Fruit fly (Drosophila melanogaster) whole organism, embryonic: ENCODE results near the gene CG10467.

Experiments used
- Adf1 ChIP-seq: fragments of 200-800 bp; sonication (Bioruptor generic); IDR thresholded peaks from 2 replicates; pipeline ENCODE4 v1.3.6; 2022; ENCODE audit warnings: missing biosample characterization, missing genetic modification characterization
- Bdp1 ChIP-seq: fragments of 200-800 bp; sonication (Bioruptor generic); optimal IDR thresholded peaks from 3 replicates; lab custom pipeline; 2016; ENCODE audit warnings: missing biosample characterization, missing genetic modification characterization
- Bgb ChIP-seq: fragments of 200-800 bp; sonication (Bioruptor generic); IDR thresholded peaks from 2 replicates; pipeline ENCODE4 v1.3.6; 2022; ENCODE audit warnings: missing biosample characterization, missing genetic modification characterization; ENCODE audit not compliant: partially characterized antibody
- CG10654 ChIP-seq: fragments of 200-800 bp; sonication (Bioruptor generic); optimal IDR thresholded peaks from 2 replicates; lab custom pipeline; 2016; ENCODE audit warnings: missing biosample characterization, missing genetic modification characterization
- CG11560 ChIP-seq: fragments of 200-800 bp; sonication (Bioruptor generic); IDR thresholded peaks from 3 replicates; pipeline ENCODE4 v1.3.6; 2022; ENCODE audit warnings: missing biosample characterization, missing genetic modification characterization
- CG12236 ChIP-seq: fragments of 200-800 bp; sonication (Bioruptor generic); optimal IDR thresholded peaks from 2 replicates; lab custom pipeline; 2016; ENCODE audit warnings: missing biosample characterization, missing genetic modification characterization
- CG1529 ChIP-seq: fragments of 200-800 bp; sonication (Bioruptor generic); optimal IDR thresholded peaks from 3 replicates; lab custom pipeline; 2018; ENCODE audit warnings: missing biosample characterization, missing genetic modification characterization
- CG15514 ChIP-seq: fragments of 200-800 bp; sonication (Bioruptor generic); optimal IDR thresholded peaks from 3 replicates; lab custom pipeline; 2017; ENCODE audit warnings: missing biosample characterization, missing genetic modification characterization, mild to moderate bottlenecking, moderate library complexity, missing genetic modification reagents
- CG17328 ChIP-seq: fragments of 200-800 bp; sonication (Bioruptor generic); IDR thresholded peaks from 2 replicates; pipeline ENCODE4 v1.3.6; 2022; ENCODE audit warnings: missing biosample characterization, missing genetic modification characterization
- CG17385 ChIP-seq: fragments of 200-800 bp; sonication (Bioruptor generic); optimal IDR thresholded peaks from 3 replicates; lab custom pipeline; 2018; ENCODE audit warnings: missing biosample characterization, mild to moderate bottlenecking, missing genetic modification characterization
- CG18262 ChIP-seq: fragments of 200-800 bp; optimal IDR thresholded peaks from 3 replicates; lab custom pipeline; 2019; ENCODE audit warnings: missing biosample characterization, mild to moderate bottlenecking, missing genetic modification characterization, moderate library complexity
- CG1832 ChIP-seq: fragments of 200-800 bp; sonication (Bioruptor generic); optimal IDR thresholded peaks from 2 replicates; lab custom pipeline; 2017; ENCODE audit warnings: missing biosample characterization, mild to moderate bottlenecking, missing genetic modification characterization, inconsistent platforms
- CG18599 ChIP-seq: fragments of 200-800 bp; sonication (Bioruptor generic); optimal IDR thresholded peaks from 3 replicates; lab custom pipeline; 2017; ENCODE audit warnings: missing biosample characterization, missing genetic modification characterization, mild to moderate bottlenecking, moderate library complexity, missing genetic modification reagents
- CG18764 ChIP-seq: fragments of 200-800 bp; sonication (Bioruptor generic); optimal IDR thresholded peaks from 3 replicates; lab custom pipeline; 2016; ENCODE audit warnings: missing biosample characterization, missing genetic modification characterization
- CG30403 ChIP-seq: fragments of 200-800 bp; sonication (Bioruptor generic); optimal IDR thresholded peaks from 3 replicates; lab custom pipeline; 2016; ENCODE audit warnings: missing biosample characterization, missing genetic modification characterization
- CG33213 ChIP-seq: fragments of 200-800 bp; sonication (Bioruptor generic); optimal IDR thresholded peaks from 3 replicates; lab custom pipeline; 2016; ENCODE audit warnings: missing biosample characterization, missing genetic modification characterization
- CG3726 ChIP-seq: fragments of 200-800 bp; sonication (Bioruptor generic); IDR thresholded peaks from 3 replicates; pipeline ENCODE4, ENCODE4 v1.3.6; 2022; ENCODE audit warnings: missing biosample characterization, missing genetic modification characterization
- CG5245 ChIP-seq: fragments of 200-800 bp; sonication (Bioruptor generic); optimal IDR thresholded peaks from 3 replicates; lab custom pipeline; 2016; ENCODE audit warnings: missing biosample characterization, missing genetic modification characterization
- CG6654 ChIP-seq: fragments of 200-800 bp; sonication (Bioruptor generic); optimal IDR thresholded peaks from 2 replicates; lab custom pipeline; 2017; ENCODE audit warnings: missing biosample characterization, mild to moderate bottlenecking, missing genetic modification characterization
- CG6683 ChIP-seq: fragments of 200-800 bp; sonication (Bioruptor generic); optimal IDR thresholded peaks from 2 replicates; lab custom pipeline; 2017; ENCODE audit warnings: missing biosample characterization, mild to moderate bottlenecking, missing genetic modification characterization, missing genetic modification reagents
- CG6813 ChIP-seq: fragments of 200-800 bp; sonication (Bioruptor generic); optimal IDR thresholded peaks from 2 replicates; lab custom pipeline; 2017; ENCODE audit warnings: missing biosample characterization, missing genetic modification characterization, mild to moderate bottlenecking, moderate library complexity, missing genetic modification reagents
- CG9727 ChIP-seq: fragments of 200-800 bp; sonication (Bioruptor generic); optimal IDR thresholded peaks from 3 replicates; lab custom pipeline; 2017; ENCODE audit warnings: missing biosample characterization, mild to moderate bottlenecking, missing genetic modification characterization
- ERR ChIP-seq: fragments of 200-800 bp; sonication (Bioruptor generic); optimal IDR thresholded peaks from 2 replicates; lab custom pipeline; 2016; ENCODE audit warnings: missing biosample characterization, missing genetic modification characterization
- Gsc ChIP-seq: fragments of 200-800 bp; sonication (Bioruptor generic); IDR thresholded peaks from 2 replicates; pipeline ENCODE4 v1.3.6; 2022; ENCODE audit warnings: missing biosample characterization, missing genetic modification characterization
- Gug ChIP-seq: fragments of 200-800 bp; sonication (Bioruptor generic); IDR thresholded peaks from 4 replicates; pipeline ENCODE4 v1.3.6; 2022; ENCODE audit warnings: missing biosample characterization, missing genetic modification characterization
- H15 ChIP-seq: fragments of 200-800 bp; sonication (Bioruptor generic); IDR thresholded peaks from 3 replicates; pipeline ENCODE4 v1.3.6; 2022; ENCODE audit warnings: missing biosample characterization, missing genetic modification characterization
- H2.0 ChIP-seq: fragments of 200-800 bp; sonication (Bioruptor generic); IDR thresholded peaks from 2 replicates; pipeline ENCODE4 v1.3.6; 2022; ENCODE audit warnings: missing biosample characterization, missing genetic modification characterization
- Hr3 ChIP-seq: fragments of 200-800 bp; sonication (Bioruptor generic); optimal IDR thresholded peaks from 3 replicates; lab custom pipeline; 2016; ENCODE audit warnings: missing biosample characterization, missing genetic modification characterization
- Hr39 ChIP-seq: fragments of >200 bp; optimal IDR thresholded peaks from 2 replicates; lab custom pipeline; 2017
- Hr51 ChIP-seq, 2 experiments: fragments of 200-800 bp; sonication (Bioruptor generic); optimal IDR thresholded peaks; 2 replicates in 1 of 2; 3 replicates in 1 of 2; lab custom pipeline; 2016 to 2018; ENCODE audit warnings: missing biosample characterization in 2 of 2, missing genetic modification characterization in 2 of 2, mild to moderate bottlenecking in 1 of 2, moderate library complexity in 1 of 2
- PHDP ChIP-seq: fragments of 200-800 bp; sonication (Bioruptor generic); optimal IDR thresholded peaks from 3 replicates; lab custom pipeline; 2018; ENCODE audit warnings: missing biosample characterization, mild to moderate bottlenecking, missing genetic modification characterization, moderate library complexity
- Sox102F ChIP-seq: fragments of 200-800 bp; sonication (Bioruptor generic); optimal IDR thresholded peaks from 2 replicates; lab custom pipeline; 2018; ENCODE audit warnings: missing biosample characterization, mild to moderate bottlenecking, missing genetic modification characterization, moderate library complexity
- Usf ChIP-seq: fragments of 200-800 bp; sonication (Bioruptor generic); optimal IDR thresholded peaks from 2 replicates; lab custom pipeline; 2017; ENCODE audit warnings: missing genotype, missing biosample characterization, missing genetic modification characterization
- Xrp1 ChIP-seq: fragments of 200-800 bp; sonication (Bioruptor generic); IDR thresholded peaks from 2 replicates; pipeline ENCODE4 v1.3.6; 2022; ENCODE audit warnings: missing biosample characterization, missing genetic modification characterization
- ac ChIP-seq: fragments of 200-800 bp; sonication (Bioruptor generic); optimal IDR thresholded peaks from 3 replicates; lab custom pipeline; 2017; ENCODE audit warnings: missing biosample characterization, mild to moderate bottlenecking, missing genetic modification characterization
- bab2 ChIP-seq: fragments of 200-800 bp; sonication (Bioruptor generic); optimal IDR thresholded peaks from 2 replicates; lab custom pipeline; 2016; ENCODE audit warnings: missing biosample characterization, missing genetic modification characterization
- bbx ChIP-seq: fragments of 200-800 bp; sonication (Bioruptor generic); IDR thresholded peaks from 2 replicates; pipeline ENCODE4 v1.3.6; 2022; ENCODE audit warnings: missing biosample characterization, missing genetic modification characterization; ENCODE audit not compliant: partially characterized antibody
- chinmo ChIP-seq: fragments of 200-800 bp; sonication (Bioruptor generic); IDR thresholded peaks from 4 replicates; pipeline ENCODE4 v1.3.6; 2022; ENCODE audit warnings: missing biosample characterization, missing genetic modification characterization; ENCODE audit not compliant: partially characterized antibody
- exex ChIP-seq: fragments of 200-800 bp; sonication (Bioruptor generic); optimal IDR thresholded peaks from 4 replicates; lab custom pipeline; 2018; ENCODE audit warnings: missing biosample characterization, mild to moderate bottlenecking, missing genetic modification characterization, moderate library complexity
- gce ChIP-seq: fragments of 200-800 bp; sonication (Bioruptor generic); IDR thresholded peaks from 3 replicates; pipeline ENCODE4 v1.3.6; 2022; ENCODE audit warnings: missing biosample characterization, missing genetic modification characterization
- gro ChIP-seq: fragments of 200-800 bp; sonication (Bioruptor generic); optimal IDR thresholded peaks from 2 replicates; lab custom pipeline; 2016; ENCODE audit warnings: missing biosample characterization, missing genetic modification characterization
- insv ChIP-seq, 2 experiments: fragments of 200-800 bp; sonication (Bioruptor generic); optimal IDR thresholded peaks; 3 replicates each; lab custom pipeline; 2016 to 2018; ENCODE audit warnings: missing biosample characterization in 2 of 2, missing genetic modification characterization in 2 of 2
- lab ChIP-seq: fragments of 200-800 bp; sonication (Bioruptor generic); optimal IDR thresholded peaks from 3 replicates; lab custom pipeline; 2017; ENCODE audit warnings: missing biosample characterization, missing genetic modification characterization, mild to moderate bottlenecking, moderate library complexity, missing genetic modification reagents
- mam ChIP-seq: fragments of 200-800 bp; sonication (Bioruptor generic); optimal IDR thresholded peaks from 3 replicates; lab custom pipeline; 2016; ENCODE audit warnings: missing biosample characterization, missing genetic modification characterization
- otp ChIP-seq: fragments of 200-800 bp; sonication (Bioruptor generic); IDR thresholded peaks from 3 replicates; pipeline ENCODE4, ENCODE4 v1.3.6; 2022; ENCODE audit warnings: missing biosample characterization, missing genetic modification characterization
- repo ChIP-seq: fragments of 200-800 bp; sonication (Bioruptor generic); optimal IDR thresholded peaks from 2 replicates; lab custom pipeline; 2016; ENCODE audit warnings: missing biosample characterization, missing genetic modification characterization
- run ChIP-seq: fragments of 200-800 bp; sonication (Bioruptor generic); optimal IDR thresholded peaks from 3 replicates; lab custom pipeline; 2018; ENCODE audit warnings: missing biosample characterization, mild to moderate bottlenecking, missing genetic modification characterization
- sd ChIP-seq: fragments of 200-800 bp; sonication (Bioruptor generic); optimal IDR thresholded peaks from 3 replicates; lab custom pipeline; 2018; ENCODE audit warnings: missing biosample characterization, mild to moderate bottlenecking, missing genetic modification characterization, moderate library complexity
- seq ChIP-seq: fragments of 200-800 bp; sonication (Bioruptor generic); IDR thresholded peaks from 2 replicates; pipeline ENCODE4 v1.3.6; 2022; ENCODE audit warnings: missing biosample characterization, missing genetic modification characterization
- sima ChIP-seq: fragments of 200-800 bp; sonication (Bioruptor generic); optimal IDR thresholded peaks from 2 replicates; lab custom pipeline; 2016; ENCODE audit warnings: missing biosample characterization, missing genetic modification characterization
- tin ChIP-seq: fragments of 200-800 bp; sonication (Bioruptor generic); optimal IDR thresholded peaks from 3 replicates; lab custom pipeline; 2016; ENCODE audit warnings: missing biosample characterization, missing genetic modification characterization
- trh ChIP-seq: fragments of 200-800 bp; sonication (Bioruptor generic); optimal IDR thresholded peaks from 2 replicates; lab custom pipeline; 2016; ENCODE audit warnings: missing biosample characterization, missing genetic modification characterization

The CG10467 gene

dm6 chr3L:6050230-6050807 is 44.2 kb downstream of the CG10467 start, which contains the start of gene Jon65Aiii (continued):
- TF ChIP-seq trh (GFP tag; lab: Kevin White, UChicago) = no peak
- no peak for TF ChIP-seq CG15514 (GFP tag; lab: Kevin White, UChicago)
- no peak for TF ChIP-seq mam (GFP tag; lab: Kevin White, UChicago)
- TF ChIP-seq Hr51 (GFP tag; optimal IDR thresholded peaks at IDR 0.05; lab: Kevin White, UChicago) = no peak
- TF ChIP-seq CG18599 (GFP tag; lab: Kevin White, UChicago) = peak; percentile 45
- no peak for TF ChIP-seq repo (GFP tag; lab: Kevin White, UChicago)
- TF ChIP-seq otp = no peak
- TF ChIP-seq CG6683 (GFP tag; lab: Kevin White, UChicago) = no peak
- TF ChIP-seq Sox102F (GFP tag; lab: Kevin White, UChicago) = no peak
- no peak for TF ChIP-seq CG18262
- TF ChIP-seq CG5245 = no peak
- no peak for TF ChIP-seq H15 (GFP tag; lab: Robert Waterston, UW)
- TF ChIP-seq CG17328 = no peak
- no peak for TF ChIP-seq bbx
- no peak for TF ChIP-seq CG6813 (GFP tag; lab: Kevin White, UChicago)
- TF ChIP-seq Usf (GFP tag; lab: Kevin White, UChicago) = no peak
- no peak for TF ChIP-seq CG3726 (GFP tag; lab: Robert Waterston, UW)
- TF ChIP-seq PHDP (tag; lab: Kevin White, UChicago) = no peak
- TF ChIP-seq seq (GFP tag; lab: Robert Waterston, UW) = no peak
- no peak for TF ChIP-seq H2.0 (GFP tag; lab: Robert Waterston, UW)
- TF ChIP-seq Bgb (GFP tag; lab: Robert Waterston, UW) = no peak
- no peak for TF ChIP-seq tin
- no peak for TF ChIP-seq CG30403
- TF ChIP-seq Xrp1 = no peak
- no peak for TF ChIP-seq CG10654 (GFP tag; lab: Kevin White, UChicago)
- TF ChIP-seq CG33213 (GFP tag; lab: Kevin White, UChicago) = no peak
- no peak for TF ChIP-seq Hr3 (GFP tag; lab: Kevin White, UChicago)
- no peak for TF ChIP-seq CG6654
- no peak for TF ChIP-seq Bdp1 (GFP tag; lab: Kevin White, UChicago)
- TF ChIP-seq bab2 (GFP tag; lab: Kevin White, UChicago) = no peak
- peak; percentile 1 for TF ChIP-seq lab (GFP tag; lab: Kevin White, UChicago)
- no peak for TF ChIP-seq ac
- no peak for TF ChIP-seq Hr39 (lab: Kevin White, UChicago)
- TF ChIP-seq sd (tag; lab: Kevin White, UChicago) = peak; percentile 18
- no peak for TF ChIP-seq sima (GFP tag; lab: Kevin White, UChicago)
- no peak for TF ChIP-seq CG11560 (tag; lab: Robert Waterston, UW)
- no peak for TF ChIP-seq chinmo (GFP tag; lab: Robert Waterston, UW)
- no peak for TF ChIP-seq Adf1 (GFP tag; lab: Robert Waterston, UW)
- TF ChIP-seq insv (GFP tag; optimal IDR thresholded peaks at IDR 0.05; lab: Kevin White, UChicago) = no peak
- no peak for TF ChIP-seq CG18764
- TF ChIP-seq Gug (GFP tag; lab: Robert Waterston, UW) = no peak
- TF ChIP-seq exex (tag; lab: Kevin White, UChicago) = peak; percentile 99
- peak; percentile 76 for TF ChIP-seq gro (GFP tag; lab: Kevin White, UChicago)
- TF ChIP-seq ERR (GFP tag; lab: Kevin White, UChicago) = no peak
- TF ChIP-seq CG12236 (GFP tag; lab: Kevin White, UChicago) = no peak
- TF ChIP-seq Gsc = no peak
- no peak for TF ChIP-seq CG1529 (GFP tag; lab: Kevin White, UChicago)
- no peak for TF ChIP-seq CG9727
- TF ChIP-seq CG17385 = no peak
- no peak for TF ChIP-seq gce
- TF ChIP-seq run (tag; lab: Kevin White, UChicago) = peak; percentile 82
- no peak for TF ChIP-seq CG1832 (GFP tag; lab: Kevin White, UChicago)
